Worm (Caenorhabditis elegans) whole organism, L1 larva: Measurements from ENCODE around the gene T26H10.2.

Experiments
- ama-1 ChIP-seq: fragments of 150-350 bp; optimal IDR thresholded peaks from 2 replicates; lab custom pipeline; 2014
- blmp-1 ChIP-seq: fragments of 150-350 bp; optimal IDR thresholded peaks from 2 replicates; lab custom pipeline; 2014; ENCODE audit warnings: missing biosample characterization, missing genetic modification characterization
- efl-3 ChIP-seq: fragments of 200-800 bp; sonication (Bioruptor generic); optimal IDR thresholded peaks from 2 replicates; lab custom pipeline; 2018; ENCODE audit warnings: mild to moderate bottlenecking, missing genetic modification characterization, missing compliant biosample characterization
- elt-2 ChIP-seq: sonication (generic microtip); optimal IDR thresholded peaks from 2 replicates; lab custom pipeline; 2016; ENCODE audit warnings: missing genetic modification characterization, mild to moderate bottlenecking, inconsistent platforms, missing compliant biosample characterization, missing genetic modification reagents
- fkh-10 ChIP-seq: sonication (generic microtip); optimal IDR thresholded peaks from 2 replicates; lab custom pipeline; 2017; ENCODE audit warnings: missing biosample characterization, missing genetic modification reagents, missing genetic modification characterization
- lin-15B ChIP-seq: fragments of 150-350 bp; sonication (generic microtip); optimal IDR thresholded peaks from 3 replicates; lab custom pipeline; 2014; ENCODE audit warnings: missing biosample characterization, missing genetic modification characterization
- lin-39 ChIP-seq: fragments of 150-350 bp; optimal IDR thresholded peaks from 2 replicates; lab custom pipeline; 2014; ENCODE audit warnings: missing biosample characterization, missing genetic modification reagents, missing genetic modification characterization
- mab-9 ChIP-seq: fragments of 200-800 bp; sonication (Bioruptor generic); IDR thresholded peaks from 2 replicates; pipeline ENCODE4 v1.3.6; 2022; ENCODE audit warnings: missing genetic modification reagents, missing genetic modification characterization, missing compliant biosample characterization
- nhr-11 ChIP-seq: fragments of 150-350 bp; optimal IDR thresholded peaks from 2 replicates; lab custom pipeline; 2014; ENCODE audit warnings: missing biosample characterization, missing genetic modification characterization
- nhr-20 ChIP-seq: sonication (generic microtip); optimal IDR thresholded peaks from 2 replicates; lab custom pipeline; 2016; ENCODE audit warnings: mild to moderate bottlenecking, missing genetic modification characterization, missing compliant biosample characterization
- nhr-28 ChIP-seq: fragments of 150-350 bp; optimal IDR thresholded peaks from 2 replicates; lab custom pipeline; 2014; ENCODE audit warnings: missing biosample characterization, missing genetic modification characterization
- tbx-2 ChIP-seq: sonication (generic microtip); optimal IDR thresholded peaks from 2 replicates; lab custom pipeline; 2016; ENCODE audit warnings: missing genetic modification characterization, missing compliant biosample characterization
- unc-130 ChIP-seq: fragments of 150-350 bp; optimal IDR thresholded peaks from 2 replicates; lab custom pipeline; 2017; ENCODE audit warnings: missing biosample characterization, missing genetic modification characterization, inconsistent platforms

DNA sequence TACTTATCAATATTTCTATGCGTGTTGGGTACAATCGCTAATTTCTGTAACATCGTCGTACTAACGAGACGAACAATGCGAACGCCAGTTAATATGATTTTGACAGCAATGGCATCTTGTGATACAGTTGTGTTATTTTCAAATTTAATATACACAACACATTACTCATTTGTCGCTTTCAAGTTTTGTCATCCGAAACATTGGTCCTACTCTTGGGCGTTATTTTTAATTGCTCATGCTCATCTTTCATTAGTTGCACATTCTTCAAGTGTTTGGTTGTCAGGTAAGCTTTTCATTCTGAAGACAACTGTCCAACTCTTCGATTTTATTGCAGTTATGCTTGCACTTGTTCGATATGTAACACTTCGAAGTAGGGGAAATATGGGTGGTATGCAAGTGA, 14.7 kb upstream of the T26H10.2 start:
- TF ChIP-seq nhr-20 (tag; lab: Kevin White, UChicago): no peak
- no peak for TF ChIP-seq mab-9 (GFP tag; lab: Robert Waterston, UW)
- no peak for TF ChIP-seq nhr-28
- TF ChIP-seq efl-3: no peak
- no peak for TF ChIP-seq blmp-1 (tag; lab: Kevin White, UChicago)
- TF ChIP-seq lin-39 (tag; lab: Kevin White, UChicago): no peak
- TF ChIP-seq elt-2: no peak
- no peak for TF ChIP-seq lin-15B (tag; lab: Kevin White, UChicago)
- TF ChIP-seq nhr-11 (tag; lab: Kevin White, UChicago): no peak
- TF ChIP-seq ama-1 (lab: Kevin White, UChicago): no peak
- no peak for TF ChIP-seq tbx-2 (tag; lab: Kevin White, UChicago)
- no peak for TF ChIP-seq fkh-10
- no peak for TF ChIP-seq unc-130
